Fruit fly (Drosophila melanogaster) whole organism, pupa: Measurements from ENCODE around the gene CG33272.

Experiments used
- CG10348 ChIP-seq: fragments of 200-800 bp; sonication (Bioruptor generic); IDR thresholded peaks from 2 replicates; pipeline ENCODE4 v1.3.6; 2022; ENCODE audit warnings: missing biosample characterization, missing genetic modification characterization
- CG13204 ChIP-seq: fragments of 200-800 bp; sonication (Bioruptor generic); optimal IDR thresholded peaks from 2 replicates; lab custom pipeline; 2018; ENCODE audit warnings: missing biosample characterization, mild to moderate bottlenecking, missing genetic modification characterization, moderate library complexity
- CG17806 ChIP-seq: fragments of 200-800 bp; sonication (Bioruptor generic); optimal IDR thresholded peaks from 2 replicates; lab custom pipeline; 2018; ENCODE audit warnings: missing biosample characterization, mild to moderate bottlenecking, missing genetic modification characterization, moderate library complexity
- CG32121 ChIP-seq: fragments of 200-800 bp; sonication (Bioruptor generic); IDR thresholded peaks from 2 replicates; pipeline ENCODE4 v1.3.6; 2022; ENCODE audit warnings: missing biosample characterization, missing genetic modification characterization
- CG4496 ChIP-seq: fragments of 200-800 bp; sonication (Bioruptor generic); IDR thresholded peaks from 3 replicates; pipeline ENCODE4 v1.3.6; 2022; ENCODE audit warnings: missing biosample characterization, missing genetic modification characterization
- Pif1A ChIP-seq: fragments of 200-800 bp; sonication (Bioruptor generic); optimal IDR thresholded peaks from 3 replicates; lab custom pipeline; 2016; ENCODE audit warnings: missing biosample characterization, missing genetic modification characterization
- Pif1B ChIP-seq: fragments of 200-800 bp; sonication (Bioruptor generic); optimal IDR thresholded peaks from 3 replicates; lab custom pipeline; 2016; ENCODE audit warnings: missing biosample characterization, missing genetic modification characterization
- Snoo ChIP-seq: fragments of 200-800 bp; sonication (Bioruptor generic); optimal IDR thresholded peaks from 3 replicates; lab custom pipeline; 2017; ENCODE audit warnings: missing biosample characterization, mild to moderate bottlenecking, missing genetic modification characterization, inconsistent platforms

- 0 out of 3 replicates have a peak, but pooled peaks have one; percentile 22 for TF ChIP-seq CG4496 (GFP tag; lab: Robert Waterston, UW)
- no peak for TF ChIP-seq CG32121 (GFP tag; lab: Robert Waterston, UW)
- no peak for TF ChIP-seq Pif1A (GFP tag; lab: Kevin White, UChicago)
- no peak for TF ChIP-seq Snoo (tag; lab: Kevin White, UChicago)
- TF ChIP-seq CG17806 (tag; lab: Kevin White, UChicago), result no peak
- TF ChIP-seq CG10348 (GFP tag; lab: Robert Waterston, UW), result no peak
- TF ChIP-seq Pif1B, result no peak
- TF ChIP-seq CG13204 (GFP tag; lab: Kevin White, UChicago), result no peak
These were observed 33.4 kb upstream of the CG33272 start for dm6 chr3L:11543681-11544299.
